Worm (Caenorhabditis elegans) whole organism, midembryonic: ENCODE data around the gene tsp-2.

Experiments used
- flt-1 ChIP-seq: fragments of 200-800 bp; sonication (Bioruptor generic); IDR thresholded peaks from 2 replicates; pipeline ENCODE4 v1.3.6; 2022; ENCODE audit warnings: missing genetic modification characterization, missing compliant biosample characterization
- ref-1 ChIP-seq: fragments of 200-800 bp; sonication (Bioruptor generic); conservative IDR thresholded peaks from 2 replicates; pipeline ENCODE4 v1.3.6; 2022; ENCODE audit warnings: missing genetic modification reagents, missing genetic modification characterization, missing compliant biosample characterization
- tab-1 ChIP-seq: fragments of 200-800 bp; sonication (Bioruptor generic); IDR thresholded peaks from 2 replicates; pipeline ENCODE4 v1.3.6; 2022; ENCODE audit warnings: missing genetic modification characterization, missing compliant biosample characterization
- ztf-23 ChIP-seq: fragments of 200-800 bp; sonication (Bioruptor generic); IDR thresholded peaks from 2 replicates; pipeline ENCODE4 v1.3.6; 2022; ENCODE audit warnings: missing genetic modification reagents, missing genetic modification characterization, missing compliant biosample characterization

ce11 chrIII:8232634-8233033 is 5.1 kb downstream of the tsp-2 start, which contains the start of gene henn-1:
- TF ChIP-seq ref-1: no peak
- no peak for TF ChIP-seq ztf-23
- TF ChIP-seq tab-1: no peak
- TF ChIP-seq flt-1 (GFP tag; lab: Robert Waterston, UW): no peak
